Worm (Caenorhabditis elegans) whole organism, L4 larva: Measurements from ENCODE around the gene col-178.

Source experiments
- F10B5.3 ChIP-seq: sonication (generic microtip); optimal IDR thresholded peaks from 2 replicates; lab custom pipeline; 2016; ENCODE audit warnings: mild to moderate bottlenecking, missing genetic modification characterization, missing compliant biosample characterization
- Y75B8A.6 ChIP-seq: fragments of 200-800 bp; sonication (Bioruptor generic); IDR thresholded peaks from 2 replicates; pipeline ENCODE4 v1.3.6; 2022; ENCODE audit warnings: missing genetic modification reagents, missing genetic modification characterization, missing compliant biosample characterization
- aly-2 ChIP-seq: sonication (generic microtip); optimal IDR thresholded peaks from 2 replicates; lab custom pipeline; 2018; ENCODE audit warnings: missing biosample characterization, missing genetic modification characterization
- duxl-1 ChIP-seq: sonication (generic microtip); optimal IDR thresholded peaks from 2 replicates; lab custom pipeline; 2016; ENCODE audit warnings: mild to moderate bottlenecking, missing genetic modification characterization, moderate library complexity, missing compliant biosample characterization; ENCODE audit not compliant: poor library complexity
- nhr-11 ChIP-seq: fragments of 150-350 bp; optimal IDR thresholded peaks from 2 replicates; lab custom pipeline; 2014; ENCODE audit warnings: missing biosample characterization, missing genetic modification characterization
- snpc-4 ChIP-seq: fragments of 150-350 bp; optimal IDR thresholded peaks from 2 replicates; lab custom pipeline; 2014; ENCODE audit warnings: missing biosample characterization, missing genetic modification characterization
- unc-62 ChIP-seq, 3 experiments: fragments of 150-350 bp in 1 of 3; sonication (generic microtip); optimal IDR thresholded peaks in 2 of 3; peaks in 1 of 3; 1 replicate in 1 of 3; 2 replicates in 2 of 3; lab custom pipeline; 2014 to 2017; ENCODE audit warnings: missing biosample characterization in 3 of 3, missing genetic modification characterization in 3 of 3, missing genetic modification reagents in 3 of 3, missing genotype in 1 of 3

ce11 chrX:11222597-11223218 is 23.5 kb downstream of the col-178 start, which contains the start of gene C34F6.9:
- no peak for TF ChIP-seq nhr-11 (tag; lab: Kevin White, UChicago)
- no peak for TF ChIP-seq F10B5.3
- no peak for TF ChIP-seq duxl-1 (tag; lab: Kevin White, UChicago)
- no peak for TF ChIP-seq snpc-4 (tag; lab: Kevin White, UChicago)
- TF ChIP-seq aly-2 (tag; lab: Kevin White, UChicago): no peak
- no peak for TF ChIP-seq Y75B8A.6 (GFP tag; lab: Robert Waterston, UW)
- TF ChIP-seq unc-62 (GFP tag; optimal IDR thresholded peaks at IDR 0.05 in 1 of 2; lab: Kevin White, UChicago): no peak
- TF ChIP-seq unc-62 (tag; optimal IDR thresholded peaks at IDR 0.05; lab: Kevin White, UChicago): no peak
